Worm (Caenorhabditis elegans): ENCODE measurements around the gene C23F12.4.
A peak's percentile ranks its signal among the peaks of the same experiment; 100 is the strongest.

Gene C23F12.4

DNA sequence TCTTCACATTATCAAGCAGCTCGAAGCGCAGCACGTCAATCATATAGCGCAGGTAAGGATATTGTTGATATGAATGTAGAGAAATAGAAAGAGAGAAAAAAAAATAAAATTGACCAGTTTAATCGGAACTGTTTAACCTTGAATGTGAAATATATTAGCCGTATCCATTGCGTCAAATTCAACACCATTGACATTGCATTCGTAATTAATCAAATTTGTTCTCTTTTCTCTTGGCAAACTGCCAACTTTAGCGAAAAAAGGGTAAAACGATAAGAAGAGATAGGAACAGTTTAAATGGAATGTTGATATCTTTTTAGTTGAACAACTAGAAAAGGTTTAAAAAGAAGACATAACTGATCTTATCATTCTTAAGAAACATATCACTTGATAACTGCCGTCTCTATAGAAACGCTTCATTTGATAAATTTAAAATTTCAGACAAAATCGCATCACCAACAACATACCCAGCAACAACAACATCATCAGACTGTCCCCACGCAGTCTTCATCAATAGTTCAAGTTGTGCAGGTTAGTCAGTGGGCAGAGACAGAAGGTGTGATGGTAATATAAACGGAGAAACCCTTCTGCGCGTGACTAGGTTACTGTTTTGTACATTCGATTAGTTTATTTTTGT lies 16.6 kb downstream of the C23F12.4 start (continued):
- TF ChIP-seq ceh-63 (GFP tag; optimal IDR thresholded peaks at IDR 0.05) (no peak), lin-35 (GFP tag; optimal IDR thresholded peaks at IDR 0.05) (peak in 1 of 2 experiments; percentile 46), nhr-20 (tag; optimal IDR thresholded peaks at IDR 0.05) (peak; percentile 1), irx-1 (tag; optimal IDR thresholded peaks at IDR 0.05) (peak; percentile 55), ama-1 (optimal IDR thresholded peaks at IDR 0.05) (no peak), ceh-8 (GFP tag; optimal IDR thresholded peaks at IDR 0.05) (no peak), pax-3 (tag; optimal IDR thresholded peaks at IDR 0.05) (no peak), unc-86 (tag; optimal IDR thresholded peaks at IDR 0.05) (no peak), nhr-11 (tag; optimal IDR thresholded peaks at IDR 0.05) (no peak), unc-62 (GFP tag; optimal IDR thresholded peaks at IDR 0.05) (no peak), Y116A8C.19 (tag; optimal IDR thresholded peaks at IDR 0.05; ENCODE audit: borderline replicate concordance) (no peak), blmp-1 (tag; optimal IDR thresholded peaks at IDR 0.05) (peak; percentile 67), grh-1 (GFP tag; IDR thresholded peaks at IDR 0.05) (peak; percentile 48; the same call in 1 of the 2 replicates), ceh-90 (tag; optimal IDR thresholded peaks at IDR 0.05) (no peak), nhr-85 (tag) (peak; percentile 93), aha-1 (tag; optimal IDR thresholded peaks at IDR 0.05) (no peak), elt-3 (tag; optimal IDR thresholded peaks at IDR 0.05) (peak in 5 of 6 experiments; percentile 40 to 82 (median 52)), ceh-82 (tag; optimal IDR thresholded peaks at IDR 0.05) (no peak), lin-15B (tag; optimal IDR thresholded peaks at IDR 0.05) (no peak), tbx-2 (tag; optimal IDR thresholded peaks at IDR 0.05) (no peak), hlh-4 (tag; optimal IDR thresholded peaks at IDR 0.05) (no peak), dpl-1 (GFP tag; optimal IDR thresholded peaks at IDR 0.05) (no peak), rnt-1 (tag; optimal IDR thresholded peaks at IDR 0.05) (no peak), sup-37 (GFP tag; optimal IDR thresholded peaks at IDR 0.05) (no peak), lsy-2 (tag; optimal IDR thresholded peaks at IDR 0.05) (peak; percentile 14 to 20), ztf-4 (tag; optimal IDR thresholded peaks at IDR 0.05) (no peak), snu-23 (GFP tag; optimal IDR thresholded peaks at IDR 0.05) (peak; percentile 35), swsn-7 (tag; optimal IDR thresholded peaks at IDR 0.05) (no peak), aly-2 (tag; optimal IDR thresholded peaks at IDR 0.05) (no peak), alr-1 (tag; optimal IDR thresholded peaks at IDR 0.05; ENCODE audit: borderline replicate concordance) (no peak), lin-14 (GFP tag; optimal IDR thresholded peaks at IDR 0.05) (peak; percentile 68), nhr-76 (tag; optimal IDR thresholded peaks at IDR 0.05) (no peak), sptf-1 (tag; optimal IDR thresholded peaks at IDR 0.05) (no peak), ets-5 (GFP tag; IDR thresholded peaks at IDR 0.05) (no peak), mdl-1 (tag; optimal IDR thresholded peaks at IDR 0.05) (no peak), lir-3 (tag; optimal IDR thresholded peaks at IDR 0.05; ENCODE audit: poor library complexity) (no peak), zip-4 (GFP tag; optimal IDR thresholded peaks at IDR 0.05) (no peak), jun-1 (tag; optimal IDR thresholded peaks at IDR 0.05) (no peak), fkh-4 (tag; optimal IDR thresholded peaks at IDR 0.05; ENCODE audit: borderline replicate concordance) (no peak), C16A3.4 (tag; optimal IDR thresholded peaks at IDR 0.05) (no peak), skn-1 (tag; optimal IDR thresholded peaks at IDR 0.05) (no peak), C34B4.2 (tag; optimal IDR thresholded peaks at IDR 0.05) (no peak), unc-130 (tag; optimal IDR thresholded peaks at IDR 0.05) (no peak), vab-15 (tag; optimal IDR thresholded peaks at IDR 0.05) (no peak), efl-1 (optimal IDR thresholded peaks at IDR 0.05) (no peak), efl-1 (GFP tag; optimal IDR thresholded peaks at IDR 0.05 in 1 of 2) (no peak), elt-2 (tag; optimal IDR thresholded peaks at IDR 0.05) (no peak), pag-3 (tag; optimal IDR thresholded peaks at IDR 0.05; ENCODE audit: borderline replicate concordance, insufficient read depth) (no peak), nhr-90 (tag; optimal IDR thresholded peaks at IDR 0.05; ENCODE audit: poor library complexity) (peak; percentile 57), xbp-1 (tag; optimal IDR thresholded peaks at IDR 0.05) (no peak)

Measured in whole organism, L1 larva.